Worm (Caenorhabditis elegans): ENCODE results near the gene gba-3.

gba-3 gene

DNA sequence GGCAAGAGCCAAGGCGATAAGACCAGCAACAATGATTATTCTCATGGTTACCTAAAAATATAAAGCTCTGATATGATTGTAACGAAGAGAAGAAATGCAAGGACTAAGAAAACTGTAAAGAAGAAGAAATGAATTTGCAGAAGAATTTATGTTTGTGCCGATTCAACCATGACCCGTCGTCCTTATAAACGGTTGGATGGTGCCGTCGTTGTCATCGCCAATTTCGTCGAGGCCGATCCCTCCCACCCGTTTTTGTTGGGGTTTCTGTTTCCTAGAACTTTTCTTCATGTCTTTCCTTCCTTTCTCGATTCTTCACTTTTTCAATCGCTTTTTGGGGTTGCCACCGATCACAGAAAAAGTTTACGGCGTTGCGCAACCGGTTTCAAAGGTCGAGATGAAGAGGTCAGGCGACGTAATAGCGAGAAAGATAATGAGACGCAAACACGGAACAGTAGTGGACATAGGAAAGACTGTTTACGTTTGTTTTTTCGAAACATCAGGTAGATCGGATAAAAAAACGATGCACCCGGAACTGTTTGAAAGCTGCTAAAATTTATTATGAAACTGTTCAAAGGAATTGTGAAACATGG, 1.2 kb upstream of the gba-3 start, which contains the start of gene epic-1:
Gene epic-1 (minus strand): TSS at position 51 of the 590 bp plus-strand sequence.
- TF ChIP-seq nhr-41 (GFP tag; IDR thresholded peaks at IDR 0.05), result no peak
- no peak for TF ChIP-seq pha-4 (GFP tag; IDR thresholded peaks at IDR 0.05)
- no peak for TF ChIP-seq pha-4 (tag; optimal IDR thresholded peaks at IDR 0.05)
- no peak for TF ChIP-seq F44E2.7 (GFP tag; IDR thresholded peaks at IDR 0.05)
- no peak for TF ChIP-seq mxl-2 (GFP tag; conservative IDR thresholded peaks at IDR 0.05)
- peak in 1 of 2 experiments; percentile 14 for TF ChIP-seq mdl-1 (tag; optimal IDR thresholded peaks at IDR 0.05)
- no peak for TF ChIP-seq nhr-102 (tag; optimal IDR thresholded peaks at IDR 0.05)
- TF ChIP-seq ceh-44 (GFP tag; IDR thresholded peaks at IDR 0.05), result no peak
- no peak for TF ChIP-seq ZK546.5 (tag; optimal IDR thresholded peaks at IDR 0.05)
- no peak for TF ChIP-seq aly-2 (tag; optimal IDR thresholded peaks at IDR 0.05)
- TF ChIP-seq nhr-6 (tag; optimal IDR thresholded peaks at IDR 0.05), result no peak
- peak; percentile 37 for TF ChIP-seq hlh-30 (tag; optimal IDR thresholded peaks at IDR 0.05; ENCODE audit: insufficient read depth)
- TF ChIP-seq cey-2 (tag; optimal IDR thresholded peaks at IDR 0.05; ENCODE audit: borderline replicate concordance, insufficient read depth), result no peak
- no peak for TF ChIP-seq unc-62 (GFP tag; optimal IDR thresholded peaks at IDR 0.05 in 1 of 2)
- TF ChIP-seq unc-62 (tag; optimal IDR thresholded peaks at IDR 0.05), result no peak
- no peak for TF ChIP-seq lin-38 (GFP tag; IDR thresholded peaks at IDR 0.05)
- TF ChIP-seq gei-8 (GFP tag; optimal IDR thresholded peaks at IDR 0.05), result no peak
- TF ChIP-seq lsy-2 (tag; optimal IDR thresholded peaks at IDR 0.05), result no peak
- no peak for TF ChIP-seq lin-13 (GFP tag; optimal IDR thresholded peaks at IDR 0.05)
- TF ChIP-seq set-16 (GFP tag; IDR thresholded peaks at IDR 0.05), result no peak
- no peak for TF ChIP-seq ceh-82 (tag; optimal IDR thresholded peaks at IDR 0.05)
- no peak for TF ChIP-seq saeg-2 (GFP tag; IDR thresholded peaks at IDR 0.05)
- TF ChIP-seq F37D6.2 (tag; optimal IDR thresholded peaks at IDR 0.05), result no peak
- no peak for TF ChIP-seq hmg-1.1 (GFP tag; IDR thresholded peaks at IDR 0.05)
- TF ChIP-seq ZK337.2 (GFP tag; IDR thresholded peaks at IDR 0.05), result no peak
- no peak for TF ChIP-seq lin-15B (tag; optimal IDR thresholded peaks at IDR 0.05)
- no peak for TF ChIP-seq lin-29 (GFP tag; IDR thresholded peaks at IDR 0.05)
- TF ChIP-seq D1046.2 (GFP tag; IDR thresholded peaks at IDR 0.05), result no peak
- no peak for TF ChIP-seq arid-1 (GFP tag; conservative IDR thresholded peaks at IDR 0.05)
- TF ChIP-seq dve-1 (tag; optimal IDR thresholded peaks at IDR 0.05; ENCODE audit: insufficient read depth), result peak; percentile 18
- TF ChIP-seq aha-1 (tag), result peak; percentile 55
- no peak for TF ChIP-seq snpc-1.2 (GFP tag; IDR thresholded peaks at IDR 0.05)
- TF ChIP-seq ceh-20 (GFP tag; IDR thresholded peaks at IDR 0.05), result no peak
- no peak for TF ChIP-seq mdt-29 (GFP tag; IDR thresholded peaks at IDR 0.05)
- peak; percentile 31 for TF ChIP-seq nhr-28 (tag; optimal IDR thresholded peaks at IDR 0.05)
- peak; percentile 32; the same call in 1 of the 2 replicates for TF ChIP-seq dmd-6 (GFP tag; IDR thresholded peaks at IDR 0.05)
- TF ChIP-seq sdz-12 (GFP tag; optimal IDR thresholded peaks at IDR 0.05), result no peak
- TF ChIP-seq ctbp-1 (GFP tag; IDR thresholded peaks at IDR 0.05), result no peak
- TF ChIP-seq nhr-48 (tag; optimal IDR thresholded peaks at IDR 0.05), result no peak
- no peak for TF ChIP-seq fos-1 (tag; optimal IDR thresholded peaks at IDR 0.05)
- TF ChIP-seq tra-1 (GFP tag; IDR thresholded peaks at IDR 0.05), result no peak
- no peak for TF ChIP-seq Y105C5A.15 (GFP tag; IDR thresholded peaks at IDR 0.05)
- TF ChIP-seq mep-1 (tag; optimal IDR thresholded peaks at IDR 0.05), result peak; percentile 33
- no peak for TF ChIP-seq skn-1 (tag; optimal IDR thresholded peaks at IDR 0.05)
- no peak for TF ChIP-seq dmd-8 (GFP tag; IDR thresholded peaks at IDR 0.05)
- no peak for TF ChIP-seq zip-11 (GFP tag; IDR thresholded peaks at IDR 0.05)
- no peak for TF ChIP-seq egl-43 (GFP tag; IDR thresholded peaks at IDR 0.05)
- TF ChIP-seq Y75B8A.6 (GFP tag; IDR thresholded peaks at IDR 0.05), result no peak
- no peak for TF ChIP-seq spr-1 (tag; optimal IDR thresholded peaks at IDR 0.05)
- no peak for TF ChIP-seq duxl-1 (tag; optimal IDR thresholded peaks at IDR 0.05; ENCODE audit: poor library complexity)
- peak; percentile 55 for TF ChIP-seq hlh-11 (tag; optimal IDR thresholded peaks at IDR 0.05)
- no peak for TF ChIP-seq ama-1 (optimal IDR thresholded peaks at IDR 0.05)

Data from whole organism, L4 larva.